Fruit fly (Drosophila melanogaster): Measurements from ENCODE around the gene plh.

Gene plh

dm6 chr3R:5015168-5015567 is 4.3 kb upstream of the plh start (continued):
- TF ChIP-seq Gsc (GFP tag; IDR thresholded peaks at IDR 0.05) (no peak), fd96Cb (tag; optimal IDR thresholded peaks at IDR 0.05) (no peak), E2f1 (GFP tag; IDR thresholded peaks at IDR 0.05) (no peak), CG1603 (tag; optimal IDR thresholded peaks at IDR 0.05) (peak; percentile 39), CG10462 (GFP tag; optimal IDR thresholded peaks at IDR 0.05) (no peak), Optix (GFP tag; IDR thresholded peaks at IDR 0.05) (no peak), CG31224 (GFP tag; IDR thresholded peaks at IDR 0.05) (no peak), ranshi (GFP tag; IDR thresholded peaks at IDR 0.05) (peak; percentile 7; the same call in 1 of the 2 replicates), Kr (GFP tag; optimal IDR thresholded peaks at IDR 0.05) (no peak), CG14014 (GFP tag; IDR thresholded peaks at IDR 0.05) (peak; percentile 77; the same call in 1 of the 2 replicates), Meics (GFP tag; optimal IDR thresholded peaks at IDR 0.05) (peak; percentile 80), ash1 (GFP tag; optimal IDR thresholded peaks at IDR 0.05) (no peak), CG4730 (GFP tag; IDR thresholded peaks at IDR 0.05) (no peak), Sin3A (optimal IDR thresholded peaks at IDR 0.05) (no peak), esg (GFP tag; conservative IDR thresholded peaks at IDR 0.05) (no peak), rib (GFP tag; IDR thresholded peaks at IDR 0.05) (peak; percentile 62; the same call in 1 of the 2 replicates), ftz-f1 (GFP tag; optimal IDR thresholded peaks at IDR 0.05) (no peak), Ets65A (GFP tag) (peak; percentile 7), mirr (GFP tag; optimal IDR thresholded peaks at IDR 0.05) (peak; percentile 26), cg (GFP tag; optimal IDR thresholded peaks at IDR 0.05) (no peak), CG12071 (GFP tag; optimal IDR thresholded peaks at IDR 0.05) (peak; percentile 79), CG34376 (GFP tag; optimal IDR thresholded peaks at IDR 0.05) (peak; percentile 71), grau (tag; optimal IDR thresholded peaks at IDR 0.05) (peak; percentile 30), ac (GFP tag; optimal IDR thresholded peaks at IDR 0.05) (no peak), Neu2 (GFP tag; optimal IDR thresholded peaks at IDR 0.05; ENCODE audit: borderline replicate concordance) (no peak), amos (GFP tag; IDR thresholded peaks at IDR 0.05; ENCODE audit: partially characterized antibody) (no peak), CG7357 (GFP tag; IDR thresholded peaks at IDR 0.05) (no peak), eve (GFP tag; optimal IDR thresholded peaks at IDR 0.05) (no peak), Antp (GFP tag; optimal IDR thresholded peaks at IDR 0.05) (no peak), CG6272 (GFP tag; IDR thresholded peaks at IDR 0.05) (no peak), gcm (GFP tag; optimal IDR thresholded peaks at IDR 0.05) (peak; percentile 21), mld (GFP tag; IDR thresholded peaks at IDR 0.05; ENCODE audit: partially characterized antibody) (no peak), Bteb2 (GFP tag; optimal IDR thresholded peaks at IDR 0.05) (peak; percentile 45), CG2199 (GFP tag; IDR thresholded peaks at IDR 0.05) (no peak), Eip74EF (GFP tag; optimal IDR thresholded peaks at IDR 0.05) (no peak), CG3281 (GFP tag; optimal IDR thresholded peaks at IDR 0.05) (peak; percentile 83), CG1832 (GFP tag; optimal IDR thresholded peaks at IDR 0.05) (no peak), usp (GFP tag; optimal IDR thresholded peaks at IDR 0.05) (no peak), otp (GFP tag; IDR thresholded peaks at IDR 0.05) (0 out of 3 replicates have a peak, but pooled peaks have one; percentile 36), CG11093 (GFP tag; IDR thresholded peaks at IDR 0.05) (no peak), CG4328 (GFP tag; optimal IDR thresholded peaks at IDR 0.05) (peak; percentile 61), CG13424 (tag; optimal IDR thresholded peaks at IDR 0.05) (peak; percentile 43), CG11456 (GFP tag; IDR thresholded peaks at IDR 0.05) (peak; percentile 42; the same call in 1 of the 3 replicates), ase (GFP tag; IDR thresholded peaks at IDR 0.05) (no peak), fd3F (GFP tag; optimal IDR thresholded peaks at IDR 0.05) (peak; percentile 38), jing (GFP tag; optimal IDR thresholded peaks at IDR 0.05) (no peak), br (optimal IDR thresholded peaks at IDR 0.05) (no peak), ERR (GFP tag; optimal IDR thresholded peaks at IDR 0.05) (no peak), CG14441 (GFP tag; IDR thresholded peaks at IDR 0.05) (no peak), CG13296 (GFP tag; optimal IDR thresholded peaks at IDR 0.05) (peak; percentile 73), Deaf1 (tag; optimal IDR thresholded peaks at IDR 0.05) (no peak), ham (GFP tag; IDR thresholded peaks at IDR 0.05) (no peak), luna (GFP tag; optimal IDR thresholded peaks at IDR 0.05) (no peak)
